Worm (Caenorhabditis elegans): ENCODE data around the gene ZK1067.4.

- TF ChIP-seq him-1 (tag; optimal IDR thresholded peaks at IDR 0.05) (no peak), dao-5 (tag; optimal IDR thresholded peaks at IDR 0.05) (no peak)
Observed at ce11 chrII:9222969-9223368, 12.8 kb downstream of the ZK1067.4 start, which contains the start of gene ZK1067.3.

Data from whole organism, L4/young adult.